Fruit fly (Drosophila melanogaster): Measurements from ENCODE around the gene mRpS6.

mRpS6 gene

DNA sequence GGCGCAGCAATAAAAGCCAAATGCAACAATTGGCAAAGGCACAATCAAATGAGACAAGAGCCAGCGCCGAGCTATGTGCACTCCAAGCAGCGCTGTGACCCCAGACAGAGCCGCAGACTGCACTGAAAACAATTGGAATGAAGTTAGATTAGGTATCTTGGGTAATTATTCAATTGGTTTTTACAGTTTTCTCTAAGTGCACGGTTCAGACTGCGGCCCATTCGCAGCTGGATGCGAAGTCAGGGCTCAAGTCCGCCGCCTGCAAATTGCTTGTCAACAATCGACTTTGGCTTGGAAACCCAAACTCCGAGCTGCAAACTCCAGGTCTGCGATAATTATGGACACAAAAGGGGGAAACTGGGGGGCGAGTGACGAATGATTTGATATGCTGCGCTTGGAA lies 29.3 kb downstream of the mRpS6 start:
- TF ChIP-seq EcR (GFP tag; optimal IDR thresholded peaks at IDR 0.05) (peak in 1 of 2 experiments; percentile 55), pan (optimal IDR thresholded peaks at IDR 0.05) (no peak), Dll (optimal IDR thresholded peaks at IDR 0.05) (no peak)

DNA sequence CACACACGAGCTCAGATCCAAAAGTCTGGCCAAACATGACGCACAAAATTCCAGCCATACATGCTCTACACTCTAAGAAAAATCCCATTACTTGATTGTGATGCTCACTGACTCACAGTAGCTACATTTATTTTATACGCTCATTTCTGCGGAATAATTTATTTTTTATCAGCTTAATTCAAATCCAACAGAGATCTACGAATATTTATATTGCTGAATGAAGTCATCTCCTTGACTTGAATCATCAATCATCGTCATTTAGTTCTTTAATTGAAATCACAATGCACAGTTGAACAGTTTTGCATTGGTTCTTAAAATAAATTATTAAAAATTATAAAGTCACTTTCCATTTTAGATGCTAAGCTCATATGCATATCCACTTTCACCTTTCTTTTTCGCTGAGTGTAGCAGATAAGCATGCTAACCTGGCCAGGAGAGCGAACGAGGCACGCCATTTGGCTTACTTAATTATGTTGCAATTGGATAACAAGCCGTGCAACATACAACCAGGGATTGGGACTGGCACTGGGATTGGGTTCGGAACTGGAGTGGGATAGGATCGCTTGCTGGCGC lies 31.2 kb downstream of the mRpS6 start:
- no peak for TF ChIP-seq EcR (GFP tag; optimal IDR thresholded peaks at IDR 0.05)
- no peak for TF ChIP-seq Dll (optimal IDR thresholded peaks at IDR 0.05)
- TF ChIP-seq pan (optimal IDR thresholded peaks at IDR 0.05): no peak
- TF ChIP-seq psq (optimal IDR thresholded peaks at IDR 0.05): no peak
- TF ChIP-seq CG8478 (optimal IDR thresholded peaks at IDR 0.05): no peak
- no peak for TF ChIP-seq usp (GFP tag; optimal IDR thresholded peaks at IDR 0.05)

DNA sequence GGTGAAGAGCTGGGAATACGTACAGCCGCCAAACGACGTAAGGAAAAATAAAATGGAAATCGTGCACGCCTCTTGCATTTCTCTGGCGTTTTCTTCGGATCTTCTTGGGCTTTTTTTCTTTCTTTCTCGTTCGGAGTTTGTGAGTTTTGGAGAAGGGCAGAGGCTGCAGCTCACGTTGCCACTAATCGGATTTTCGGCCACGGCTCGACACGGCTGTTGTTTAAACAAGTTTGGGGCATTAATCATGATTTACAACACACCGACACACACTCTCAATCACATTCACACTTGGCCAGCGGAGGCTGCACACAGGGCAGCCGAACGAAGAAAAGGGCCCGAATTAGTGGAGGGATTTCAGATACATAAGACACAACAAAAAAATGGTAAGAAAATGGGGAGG lies 32.0 kb downstream of the mRpS6 start:
- no peak for TF ChIP-seq CG8478 (optimal IDR thresholded peaks at IDR 0.05)
- no peak for TF ChIP-seq usp (GFP tag; optimal IDR thresholded peaks at IDR 0.05)
- no peak for TF ChIP-seq psq (optimal IDR thresholded peaks at IDR 0.05)
- no peak for TF ChIP-seq Dll (optimal IDR thresholded peaks at IDR 0.05)
- no peak for TF ChIP-seq pan (optimal IDR thresholded peaks at IDR 0.05)
- no peak for TF ChIP-seq EcR (GFP tag; optimal IDR thresholded peaks at IDR 0.05)

DNA sequence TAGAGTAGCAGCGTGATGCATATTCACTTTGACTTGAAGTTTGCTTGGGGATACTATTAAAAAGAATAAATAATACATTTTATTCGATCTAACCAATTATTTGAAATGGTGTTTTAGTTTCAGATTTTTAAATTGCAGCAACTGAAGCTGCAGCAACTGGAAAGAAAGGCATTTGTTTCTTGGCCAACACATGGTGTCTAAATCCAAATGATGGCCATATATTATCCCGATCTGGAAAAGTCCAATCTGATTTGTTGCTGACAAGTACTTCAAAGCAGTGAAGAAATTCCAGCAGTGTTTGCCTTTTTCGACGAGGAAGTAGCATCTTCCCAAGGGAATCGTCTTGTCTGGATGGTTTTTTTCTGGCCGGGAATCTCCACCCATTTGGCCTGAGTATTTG lies 32.8 kb downstream of the mRpS6 start:
- TF ChIP-seq pan (optimal IDR thresholded peaks at IDR 0.05): no peak
- TF ChIP-seq psq (optimal IDR thresholded peaks at IDR 0.05): no peak
- no peak for TF ChIP-seq EcR (GFP tag; optimal IDR thresholded peaks at IDR 0.05)
- no peak for TF ChIP-seq usp (GFP tag; optimal IDR thresholded peaks at IDR 0.05)
- TF ChIP-seq CG8478 (optimal IDR thresholded peaks at IDR 0.05): no peak
- TF ChIP-seq Dll (optimal IDR thresholded peaks at IDR 0.05): no peak

DNA sequence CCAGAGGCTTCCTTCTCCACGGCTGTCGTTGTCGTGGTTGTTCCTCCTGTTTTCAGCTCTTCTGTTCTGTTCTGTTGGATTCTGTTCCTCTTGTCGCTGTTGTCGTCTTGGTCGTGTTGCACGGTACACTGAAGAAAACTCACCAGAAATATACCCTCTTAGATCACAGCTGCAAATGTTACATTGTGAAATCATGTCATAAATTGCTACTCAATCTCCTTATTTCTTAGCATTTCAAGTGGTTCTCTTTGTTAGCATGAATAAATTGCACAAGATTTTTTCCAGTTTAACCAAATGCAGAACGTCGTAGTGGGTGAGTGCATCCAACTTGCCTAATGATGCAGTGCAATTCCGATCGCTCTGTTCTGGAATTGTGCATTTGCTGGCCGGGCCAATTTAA lies 33.5 kb downstream of the mRpS6 start:
- TF ChIP-seq pan (optimal IDR thresholded peaks at IDR 0.05): no peak
- no peak for TF ChIP-seq Dll (optimal IDR thresholded peaks at IDR 0.05)
- no peak for TF ChIP-seq EcR (GFP tag; optimal IDR thresholded peaks at IDR 0.05)
- TF ChIP-seq CG8478 (optimal IDR thresholded peaks at IDR 0.05): no peak
- no peak for TF ChIP-seq usp (GFP tag; optimal IDR thresholded peaks at IDR 0.05)
- TF ChIP-seq psq (optimal IDR thresholded peaks at IDR 0.05): no peak

DNA sequence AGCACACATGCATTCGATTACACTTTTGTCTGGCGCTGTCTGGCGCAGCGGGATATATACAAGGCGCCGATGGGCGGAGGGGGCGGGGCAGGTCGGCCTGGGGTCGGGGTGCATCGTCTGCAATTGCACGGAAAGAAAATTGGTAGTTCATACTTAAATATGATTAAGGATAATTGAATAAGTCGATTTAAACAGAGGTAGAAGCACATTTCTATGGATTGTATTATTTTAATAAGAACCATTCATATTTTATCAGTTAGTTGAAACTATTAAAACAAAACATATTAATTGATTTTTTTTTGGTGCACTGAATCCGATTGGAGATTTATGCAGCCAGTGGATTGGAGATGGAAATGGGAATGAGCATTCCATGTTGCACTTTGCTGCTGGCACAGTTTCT lies 35.6 kb downstream of the mRpS6 start:
- TF ChIP-seq psq (optimal IDR thresholded peaks at IDR 0.05): no peak
- no peak for TF ChIP-seq EcR (GFP tag; optimal IDR thresholded peaks at IDR 0.05)
- no peak for TF ChIP-seq usp (GFP tag; optimal IDR thresholded peaks at IDR 0.05)
- TF ChIP-seq CG8478 (optimal IDR thresholded peaks at IDR 0.05): no peak
- no peak for TF ChIP-seq Dll (optimal IDR thresholded peaks at IDR 0.05)

DNA sequence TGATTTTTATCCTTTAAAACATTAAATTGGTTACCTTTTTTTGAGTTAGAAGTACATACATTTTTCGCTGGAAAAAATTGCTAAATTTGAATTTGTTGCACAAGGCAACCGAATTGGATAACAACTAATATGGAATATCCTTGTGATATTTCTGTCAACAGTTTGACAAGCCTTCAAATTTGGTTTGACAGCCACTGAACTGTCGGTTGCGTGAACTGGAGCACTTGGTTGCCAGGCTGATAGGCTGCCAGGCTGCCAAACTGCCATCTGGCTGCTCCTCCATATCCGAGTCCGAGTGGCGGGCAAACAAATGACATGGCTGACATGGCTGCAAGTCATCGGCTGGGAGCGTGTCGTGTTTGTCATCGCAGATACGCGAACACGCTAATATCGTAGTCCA lies 36.9 kb downstream of the mRpS6 start:
- TF ChIP-seq psq (optimal IDR thresholded peaks at IDR 0.05): no peak

DNA sequence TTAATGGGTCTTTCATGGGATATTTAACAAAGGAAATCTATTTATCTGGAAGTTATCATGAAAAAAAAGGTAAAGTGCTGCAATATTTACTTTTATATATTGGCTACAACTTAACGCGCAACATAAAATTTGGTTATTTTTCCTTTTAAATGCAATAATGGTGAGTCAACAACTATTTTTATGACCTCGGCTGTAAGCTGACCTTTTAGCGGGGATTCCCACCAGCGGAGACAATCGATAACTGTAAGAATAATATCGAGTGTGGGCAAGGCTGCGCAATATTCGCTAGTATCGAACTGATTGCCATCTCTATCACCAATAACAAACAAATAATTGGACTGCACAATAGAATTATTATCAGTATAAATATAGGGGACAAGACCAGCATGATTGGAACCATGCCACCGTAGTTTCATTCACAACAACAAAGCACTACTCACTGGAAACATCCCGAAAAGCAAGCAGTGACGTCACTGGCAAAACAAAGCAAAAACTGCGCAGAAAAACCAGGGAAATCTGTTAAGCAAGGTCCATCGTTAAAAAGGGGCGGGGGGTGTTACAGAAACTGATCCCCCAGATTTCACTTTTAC lies 38.9 kb downstream of the mRpS6 start, which contains the start of gene Syx17:
Syx17 (plus strand) TSS at position 308 of the 590 bp plus-strand sequence.
- TF ChIP-seq pan (optimal IDR thresholded peaks at IDR 0.05): no peak
- TF ChIP-seq usp (GFP tag; optimal IDR thresholded peaks at IDR 0.05): no peak
- no peak for TF ChIP-seq CG8478 (optimal IDR thresholded peaks at IDR 0.05)
- TF ChIP-seq Dll (optimal IDR thresholded peaks at IDR 0.05): no peak
- TF ChIP-seq EcR (GFP tag; optimal IDR thresholded peaks at IDR 0.05): no peak
- TF ChIP-seq psq (optimal IDR thresholded peaks at IDR 0.05): no peak

DNA sequence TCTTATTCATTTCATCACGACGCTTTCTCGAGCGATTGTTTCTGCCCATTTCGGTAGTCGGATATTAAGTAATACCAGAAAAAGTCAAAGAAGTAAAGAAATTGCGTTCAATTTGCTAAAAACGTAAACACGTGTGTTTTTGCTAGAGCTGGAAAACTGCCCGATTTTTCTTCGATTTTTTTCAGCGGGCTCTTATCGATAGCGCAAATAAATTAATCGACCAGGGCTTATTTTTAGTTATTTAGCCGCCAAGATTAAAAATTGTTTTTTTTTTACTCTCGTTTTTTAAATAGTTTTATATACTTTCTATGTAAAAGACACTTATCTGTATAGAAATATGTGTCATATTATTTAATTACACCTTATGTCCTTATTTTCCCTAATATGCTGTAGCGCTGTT lies 41.6 kb downstream of the mRpS6 start, which contains the start of gene CG15019:
CG15019 (minus strand) TSS at position 138 of the 400 bp plus-strand sequence.
- no peak for TF ChIP-seq pan (optimal IDR thresholded peaks at IDR 0.05)
- no peak for TF ChIP-seq usp (GFP tag; optimal IDR thresholded peaks at IDR 0.05)
- no peak for TF ChIP-seq psq (optimal IDR thresholded peaks at IDR 0.05)
- no peak for TF ChIP-seq Dll (optimal IDR thresholded peaks at IDR 0.05)
- TF ChIP-seq EcR (GFP tag; optimal IDR thresholded peaks at IDR 0.05): no peak
- no peak for TF ChIP-seq CG8478 (optimal IDR thresholded peaks at IDR 0.05)

DNA sequence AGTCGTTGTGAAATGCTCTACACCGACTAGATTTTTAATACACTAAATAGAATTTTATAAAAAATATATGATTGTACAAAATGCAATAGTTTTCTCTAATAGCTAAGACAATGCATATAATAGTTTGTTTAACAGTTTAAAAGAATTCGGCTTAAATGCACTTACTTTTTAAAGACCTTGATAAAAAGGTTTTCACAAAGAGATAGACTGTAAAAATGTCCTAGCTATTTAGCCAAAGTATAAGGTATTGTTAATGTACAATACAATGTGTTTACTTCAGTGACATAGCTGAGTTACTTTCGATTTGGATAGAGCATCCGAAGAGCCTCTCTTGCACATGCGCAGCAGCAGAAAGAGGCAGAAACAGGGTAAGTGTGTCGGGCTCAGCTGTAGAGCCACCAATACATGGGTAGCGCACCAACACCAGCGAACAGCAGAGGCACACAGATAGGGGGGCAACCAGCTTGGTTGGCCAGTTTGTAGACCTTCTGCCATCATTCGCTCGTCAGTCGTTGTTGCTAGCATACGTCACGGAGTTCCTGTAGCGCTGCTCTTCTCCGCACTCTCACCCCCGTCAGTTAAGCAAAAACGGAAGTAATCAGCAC lies 42.4 kb downstream of the mRpS6 start, which contains the start of gene TP53INP:
TP53INP (plus strand) TSS at position 291 of the 605 bp plus-strand sequence.
- TF ChIP-seq pan (optimal IDR thresholded peaks at IDR 0.05) (no peak), CG8478 (optimal IDR thresholded peaks at IDR 0.05) (no peak), EcR (GFP tag; optimal IDR thresholded peaks at IDR 0.05) (no peak), Dll (optimal IDR thresholded peaks at IDR 0.05) (no peak), psq (optimal IDR thresholded peaks at IDR 0.05) (no peak), usp (GFP tag; optimal IDR thresholded peaks at IDR 0.05) (no peak)

DNA sequence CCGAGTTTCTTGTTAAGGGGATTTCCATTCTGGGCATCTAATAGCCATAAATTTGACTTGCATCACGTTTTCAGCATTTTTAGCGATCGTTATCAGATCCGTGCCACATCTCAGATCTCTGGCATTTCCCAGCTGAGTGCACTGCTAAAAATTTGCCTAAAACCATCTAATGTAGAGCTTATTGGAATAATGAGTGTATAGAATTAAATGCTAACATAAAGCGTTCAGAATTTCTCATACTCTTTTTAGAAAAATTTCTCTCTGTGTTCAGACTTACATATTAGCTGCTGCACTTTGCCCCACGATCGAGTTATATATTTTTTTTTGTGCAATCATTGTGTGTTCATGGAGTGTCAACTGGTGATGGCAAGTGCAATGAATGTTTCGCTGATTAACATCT lies 43.4 kb downstream of the mRpS6 start:
- TF ChIP-seq usp (GFP tag; optimal IDR thresholded peaks at IDR 0.05): no peak
- no peak for TF ChIP-seq psq (optimal IDR thresholded peaks at IDR 0.05)
- TF ChIP-seq CG8478 (optimal IDR thresholded peaks at IDR 0.05): no peak

DNA sequence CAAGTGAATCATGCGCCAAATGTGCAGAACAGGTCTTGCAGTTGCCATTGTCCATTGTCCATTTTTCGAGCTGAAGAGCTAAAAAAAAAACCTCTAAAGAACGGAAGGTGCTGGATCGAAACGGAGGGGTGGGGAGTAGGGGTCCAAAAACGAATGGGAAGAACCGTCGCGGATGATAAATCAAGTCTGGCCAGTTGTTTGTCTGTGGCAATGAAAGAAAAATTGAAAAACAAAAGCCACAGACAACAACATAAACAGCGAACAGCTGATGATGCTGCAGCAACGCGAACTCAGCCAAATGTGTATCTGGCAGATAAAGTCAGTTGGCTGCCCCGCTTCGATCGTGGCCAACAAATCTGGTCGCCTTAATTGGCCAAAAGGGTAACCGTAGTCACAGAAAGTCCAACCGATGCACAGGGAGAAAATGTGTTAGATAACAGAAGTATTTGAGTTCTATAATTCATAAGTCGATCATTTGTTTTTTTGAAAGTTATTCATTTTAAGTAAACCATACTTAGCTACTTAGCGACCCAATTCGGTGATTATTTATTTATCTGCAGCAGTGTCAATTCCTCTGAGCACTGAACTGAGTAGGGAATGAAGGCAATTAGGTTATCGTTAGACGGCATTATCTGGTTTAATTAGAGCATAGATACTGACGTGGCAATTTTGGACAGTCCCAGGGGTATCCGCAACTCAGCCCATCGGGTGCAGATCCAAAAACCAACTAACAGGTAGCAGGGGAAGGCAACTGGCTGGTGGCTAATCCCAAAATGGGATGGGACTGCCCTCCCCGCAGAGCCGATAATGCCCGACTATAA lies 44.2 kb downstream of the mRpS6 start:
- TF ChIP-seq pan (optimal IDR thresholded peaks at IDR 0.05) (no peak), EcR (GFP tag; optimal IDR thresholded peaks at IDR 0.05) (no peak), usp (GFP tag; optimal IDR thresholded peaks at IDR 0.05) (no peak), CG8478 (optimal IDR thresholded peaks at IDR 0.05) (no peak), psq (optimal IDR thresholded peaks at IDR 0.05) (no peak), Dll (optimal IDR thresholded peaks at IDR 0.05) (no peak)

Measured in whole organism.